Worm (Caenorhabditis elegans) whole organism, mixed stage, embryonic: ENCODE results near the gene F08H9.3.

ENCODE experiments used
- elt-1 ChIP-seq: sonication (generic microtip); optimal IDR thresholded peaks from 2 replicates; lab custom pipeline; 2017; ENCODE audit warnings: missing genetic modification characterization, mild to moderate bottlenecking, missing compliant biosample characterization, antibody characterized with exemption, moderate library complexity, borderline replicate concordance; ENCODE audit not compliant: insufficient read depth
- elt-3 ChIP-seq: fragments of 150-350 bp; optimal IDR thresholded peaks from 2 replicates; lab custom pipeline; 2014; ENCODE audit warnings: missing biosample characterization, missing genetic modification characterization
- lin-13 ChIP-seq: fragments of 150-350 bp; optimal IDR thresholded peaks from 2 replicates; lab custom pipeline; 2014; ENCODE audit warnings: missing biosample characterization, missing genetic modification characterization
- mab-5 ChIP-seq: fragments of 150-350 bp; optimal IDR thresholded peaks from 2 replicates; lab custom pipeline; 2014; ENCODE audit warnings: missing biosample characterization, missing genetic modification characterization
- mep-1 ChIP-seq: fragments of 150-350 bp; optimal IDR thresholded peaks from 2 replicates; lab custom pipeline; 2017; ENCODE audit warnings: missing biosample characterization, missing genetic modification reagents, missing genetic modification characterization, inconsistent platforms
- nhr-12 ChIP-seq: fragments of 150-350 bp; optimal IDR thresholded peaks from 2 replicates; lab custom pipeline; 2014; ENCODE audit warnings: missing biosample characterization, missing genetic modification characterization
- nhr-2 ChIP-seq: fragments of 150-350 bp; optimal IDR thresholded peaks from 2 replicates; lab custom pipeline; 2014; ENCODE audit warnings: missing biosample characterization, missing genetic modification characterization
- nhr-237 ChIP-seq: fragments of 150-350 bp; optimal IDR thresholded peaks from 2 replicates; lab custom pipeline; 2014; ENCODE audit warnings: missing biosample characterization, missing genetic modification characterization
- nhr-28 ChIP-seq: fragments of 150-350 bp; optimal IDR thresholded peaks from 2 replicates; lab custom pipeline; 2014; ENCODE audit warnings: missing biosample characterization, missing genetic modification characterization
- pha-4 ChIP-seq: fragments of 150-350 bp; optimal IDR thresholded peaks from 2 replicates; lab custom pipeline; 2018; ENCODE audit warnings: missing biosample characterization, missing genetic modification reagents, missing genetic modification characterization
- snpc-4 ChIP-seq: fragments of 150-350 bp; optimal IDR thresholded peaks from 2 replicates; lab custom pipeline; 2014; ENCODE audit warnings: missing biosample characterization, missing genetic modification characterization
- unc-62 ChIP-seq: fragments of 150-350 bp; optimal IDR thresholded peaks from 2 replicates; lab custom pipeline; 2014; ENCODE audit warnings: missing biosample characterization, missing genetic modification reagents, missing genetic modification characterization

- no peak for TF ChIP-seq nhr-12 (tag; lab: Kevin White, UChicago)
- TF ChIP-seq unc-62, result no peak
- TF ChIP-seq pha-4 (tag; lab: Kevin White, UChicago), result no peak
- TF ChIP-seq elt-3 (tag; lab: Kevin White, UChicago), result no peak
- no peak for TF ChIP-seq mab-5 (tag; lab: Kevin White, UChicago)
- TF ChIP-seq nhr-237 (tag; lab: Kevin White, UChicago), result no peak
- TF ChIP-seq nhr-28 (tag; lab: Kevin White, UChicago), result no peak
- TF ChIP-seq mep-1 (tag; lab: Kevin White, UChicago), result no peak
- TF ChIP-seq nhr-2, result no peak
- no peak for TF ChIP-seq snpc-4
- no peak for TF ChIP-seq elt-1 (tag; lab: Kevin White, UChicago)
- no peak for TF ChIP-seq lin-13 (tag; lab: Kevin White, UChicago)
These were observed 13.5 kb upstream of the F08H9.3 start, which contains the start of gene clec-54 for ce11 chrV:14476680-14477079.
